Worm (Caenorhabditis elegans) whole organism, late embryonic: ENCODE data around the gene srh-1.

Experiments used
- T23F11.4 ChIP-seq: fragments of 200-800 bp; sonication (Bioruptor generic); optimal IDR thresholded peaks from 2 replicates; lab custom pipeline; 2018; ENCODE audit warnings: mild to moderate bottlenecking, missing genetic modification characterization, missing compliant biosample characterization
- ceh-18 ChIP-seq: sonication (generic microtip); optimal IDR thresholded peaks from 2 replicates; lab custom pipeline; 2016; ENCODE audit warnings: missing genetic modification characterization, missing compliant biosample characterization
- ceh-45 ChIP-seq: fragments of 200-800 bp; sonication (Bioruptor generic); IDR thresholded peaks from 2 replicates; pipeline ENCODE4 v1.3.6; 2022; ENCODE audit warnings: missing genetic modification reagents, missing genetic modification characterization, missing compliant biosample characterization
- elt-2 ChIP-seq: sonication (generic microtip); optimal IDR thresholded peaks from 2 replicates; lab custom pipeline; 2016; ENCODE audit warnings: missing genetic modification reagents, missing genetic modification characterization, missing compliant biosample characterization
- nfya-1 ChIP-seq: sonication (generic microtip); optimal IDR thresholded peaks from 2 replicates; lab custom pipeline; 2017; ENCODE audit warnings: missing genetic modification characterization, mild to moderate bottlenecking, missing compliant biosample characterization, antibody characterized with exemption, moderate library complexity
- rnt-1 ChIP-seq: sonication (generic microtip); optimal IDR thresholded peaks from 2 replicates; lab custom pipeline; 2016; ENCODE audit warnings: missing genetic modification characterization, missing compliant biosample characterization
- sdc-2 ChIP-seq: sonication (generic microtip); optimal IDR thresholded peaks from 2 replicates; lab custom pipeline; 2016; ENCODE audit warnings: missing genotype, missing genetic modification characterization, missing compliant biosample characterization
- unc-42 ChIP-seq: sonication (generic microtip); optimal IDR thresholded peaks from 2 replicates; lab custom pipeline; 2016; ENCODE audit warnings: missing genotype, missing genetic modification characterization, missing compliant biosample characterization

Gene srh-1

DNA sequence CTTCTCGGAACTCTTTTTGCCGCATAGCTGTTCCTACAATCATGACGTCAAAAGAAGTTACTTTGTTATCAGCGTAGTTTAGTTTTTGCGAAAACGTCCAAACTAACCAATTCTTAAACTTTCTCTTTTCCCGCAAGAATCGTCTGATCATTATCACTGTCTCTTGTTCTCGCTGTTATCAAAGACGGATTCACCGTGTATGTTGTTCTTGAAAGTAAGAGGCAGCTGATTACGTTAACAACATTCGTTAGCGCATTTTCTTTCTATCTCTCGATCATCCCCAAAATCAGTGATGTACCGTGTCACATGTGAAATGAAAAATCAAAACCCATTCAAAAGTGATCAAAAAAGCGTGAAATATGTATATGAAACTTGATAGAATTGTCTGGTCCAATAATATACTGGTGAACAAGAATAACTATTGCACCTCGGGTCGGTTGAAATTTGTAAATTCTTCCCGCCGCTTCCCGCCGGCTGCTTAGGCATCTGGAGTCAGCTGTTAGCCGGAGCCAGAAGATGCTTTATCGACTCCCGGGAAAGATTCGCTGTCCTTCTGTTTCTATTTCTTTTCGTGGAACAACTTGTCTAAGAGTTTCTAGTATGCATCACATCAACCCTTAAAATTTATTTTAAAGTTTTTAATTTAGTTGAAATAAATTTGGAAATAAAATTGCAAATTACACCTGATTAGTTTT lies 49.0 kb downstream of the srh-1 start:
- TF ChIP-seq elt-2 (tag; lab: Kevin White, UChicago) (peak; percentile 67), sdc-2 (tag; lab: Kevin White, UChicago) (no peak)

ce11 chrV:11535504-11536062 lies 49.9 kb downstream of the srh-1 start:
- TF ChIP-seq T23F11.4 (no peak), rnt-1 (tag; lab: Kevin White, UChicago) (peak; percentile 33), nfya-1 (tag; lab: Kevin White, UChicago) (peak; percentile 3), ceh-18 (peak; percentile 25)

DNA sequence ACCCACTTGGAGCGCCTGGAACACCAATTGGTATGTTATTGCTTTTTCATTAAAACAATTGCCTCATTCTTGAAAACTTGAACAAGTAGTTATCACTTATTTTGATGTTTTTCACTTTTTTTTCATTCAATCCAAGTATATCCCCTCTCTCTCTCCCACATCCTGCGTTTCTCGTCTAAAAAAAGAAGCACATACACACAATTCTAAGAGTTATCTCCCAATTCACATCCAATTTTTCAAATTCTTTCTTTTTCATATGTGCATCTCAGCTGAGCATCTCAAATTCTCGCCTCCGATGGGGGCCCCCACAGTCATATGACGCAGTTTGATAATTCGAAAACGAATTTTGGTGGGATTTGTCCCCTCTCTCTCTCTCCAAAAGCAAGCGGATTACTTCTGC lies 51.0 kb downstream of the srh-1 start:
- peak; percentile 58 for TF ChIP-seq unc-42 (tag; lab: Kevin White, UChicago)
- TF ChIP-seq ceh-45 (GFP tag; lab: Robert Waterston, UW), result no peak
